Fruit fly (Drosophila melanogaster): ENCODE measurements around the gene p.

The p gene

dm6 chr3R:8670529-8671491 is at the start of gene p (continued):
- peak; percentile 55; the same call in 1 of the 2 replicates for TF ChIP-seq CG32532 (GFP tag; IDR thresholded peaks at IDR 0.05)
- TF ChIP-seq HmgZ (tag; optimal IDR thresholded peaks at IDR 0.05), result peak; percentile 37
- no peak for TF ChIP-seq corto (GFP tag; optimal IDR thresholded peaks at IDR 0.05)
- peak; percentile 61 for TF ChIP-seq CG7556 (GFP tag; optimal IDR thresholded peaks at IDR 0.05)
- peak; percentile 57 for TF ChIP-seq CG8290 (GFP tag; optimal IDR thresholded peaks at IDR 0.05)
- TF ChIP-seq CG8290 (tag; optimal IDR thresholded peaks at IDR 0.05), result peak in 1 of 2 experiments; percentile 71
- TF ChIP-seq psq (GFP tag; optimal IDR thresholded peaks at IDR 0.05), result no peak
- peak; percentile 14 for TF ChIP-seq CG2712 (tag; optimal IDR thresholded peaks at IDR 0.05)
- peak; percentile 21; the same call in 1 of the 2 replicates for TF ChIP-seq CG31224 (GFP tag; IDR thresholded peaks at IDR 0.05)
- no peak for TF ChIP-seq C15 (GFP tag; IDR thresholded peaks at IDR 0.05)
- no peak for TF ChIP-seq CG4730 (GFP tag; IDR thresholded peaks at IDR 0.05)
- TF ChIP-seq CG10147 (GFP tag; optimal IDR thresholded peaks at IDR 0.05), result peak; percentile 18
- TF ChIP-seq Trl (optimal IDR thresholded peaks at IDR 0.05), result no peak
- TF ChIP-seq Trl (GFP tag; optimal IDR thresholded peaks at IDR 0.05), result peak; percentile 27
- TF ChIP-seq fd3F (GFP tag; optimal IDR thresholded peaks at IDR 0.05), result no peak
- peak; percentile 61 for TF ChIP-seq gem (tag; optimal IDR thresholded peaks at IDR 0.05)
- TF ChIP-seq gcm (GFP tag; optimal IDR thresholded peaks at IDR 0.05), result peak; percentile 64
- TF ChIP-seq BEAF-32 (GFP tag; optimal IDR thresholded peaks at IDR 0.05), result no peak
- peak; percentile 98 for TF ChIP-seq grn (GFP tag; optimal IDR thresholded peaks at IDR 0.05)
- peak; percentile 40 for TF ChIP-seq CG5245 (GFP tag; optimal IDR thresholded peaks at IDR 0.05)
- peak; percentile 43 for TF ChIP-seq tin (GFP tag; optimal IDR thresholded peaks at IDR 0.05)
- TF ChIP-seq onecut (GFP tag; IDR thresholded peaks at IDR 0.05), result 0 out of 2 replicates have a peak, but pooled peaks have one; percentile 12
- TF ChIP-seq Asciz (GFP tag; optimal IDR thresholded peaks at IDR 0.05), result peak; percentile 36
- TF ChIP-seq z (GFP tag; IDR thresholded peaks at IDR 0.05), result no peak
- TF ChIP-seq Pdp1 (GFP tag; optimal IDR thresholded peaks at IDR 0.05), result peak; percentile 11 to 44
- peak; percentile 26; the same call in 1 of the 2 replicates for TF ChIP-seq CG31441 (GFP tag; IDR thresholded peaks at IDR 0.05)
- TF ChIP-seq Bgb (GFP tag; IDR thresholded peaks at IDR 0.05; ENCODE audit: partially characterized antibody), result no peak
- TF ChIP-seq unpg (GFP tag; optimal IDR thresholded peaks at IDR 0.05), result peak; percentile 58
- no peak for TF ChIP-seq disco-r (GFP tag; optimal IDR thresholded peaks at IDR 0.05)
- no peak for TF ChIP-seq CG4328 (GFP tag; optimal IDR thresholded peaks at IDR 0.05)
- TF ChIP-seq toy (GFP tag; IDR thresholded peaks at IDR 0.05), result no peak
- TF ChIP-seq CG13296 (GFP tag; optimal IDR thresholded peaks at IDR 0.05), result no peak
- no peak for TF ChIP-seq luna (GFP tag; optimal IDR thresholded peaks at IDR 0.05)
- peak; percentile 5 for TF ChIP-seq pzg (GFP tag; optimal IDR thresholded peaks at IDR 0.05)
- TF ChIP-seq CG10431 (GFP tag; optimal IDR thresholded peaks at IDR 0.05), result peak; percentile 59
- no peak for TF ChIP-seq Ravus (GFP tag; IDR thresholded peaks at IDR 0.05)
- peak; percentile 37 for TF ChIP-seq CG8359 (GFP tag; optimal IDR thresholded peaks at IDR 0.05; ENCODE audit: borderline replicate concordance)
- no peak for TF ChIP-seq Lim3 (GFP tag; IDR thresholded peaks at IDR 0.05)
- TF ChIP-seq Camta (GFP tag; optimal IDR thresholded peaks at IDR 0.05), result no peak
- peak; percentile 4 for TF ChIP-seq her (GFP tag; optimal IDR thresholded peaks at IDR 0.05)
- no peak; the same call in 1 of the 2 replicates for TF ChIP-seq seq (GFP tag; IDR thresholded peaks at IDR 0.05)
- TF ChIP-seq usp (GFP tag; optimal IDR thresholded peaks at IDR 0.05), result no peak
- TF ChIP-seq CG17568 (GFP tag; optimal IDR thresholded peaks at IDR 0.05), result peak; percentile 54
- peak; percentile 35 for TF ChIP-seq CG12236 (GFP tag; optimal IDR thresholded peaks at IDR 0.05)
- TF ChIP-seq Hr39 (optimal IDR thresholded peaks at IDR 0.05), result no peak
- no peak for TF ChIP-seq aop (GFP tag; IDR thresholded peaks at IDR 0.05)
- no peak for TF ChIP-seq CG14667 (GFP tag; IDR thresholded peaks at IDR 0.05)
- peak; percentile 53 for TF ChIP-seq rib (GFP tag; IDR thresholded peaks at IDR 0.05)
- no peak for TF ChIP-seq gce (GFP tag; IDR thresholded peaks at IDR 0.05)
- no peak for TF ChIP-seq CG11560 (tag; IDR thresholded peaks at IDR 0.05)

Measured in whole organism, embryonic.